Worm (Caenorhabditis elegans) whole organism, L3 larva: ENCODE measurements around the gene srz-82.
A peak's percentile ranks its signal among the peaks of the same experiment; 100 is the strongest.

ENCODE experiments used
- ZK546.5 ChIP-seq: sonication (generic microtip); optimal IDR thresholded peaks from 2 replicates; lab custom pipeline; 2017; ENCODE audit warnings: missing biosample characterization, missing genetic modification characterization
- aly-2 ChIP-seq: fragments of 150-350 bp; optimal IDR thresholded peaks from 2 replicates; lab custom pipeline; 2014; ENCODE audit warnings: missing biosample characterization, missing genetic modification characterization
- ama-1 ChIP-seq: fragments of 150-350 bp; optimal IDR thresholded peaks from 2 replicates; lab custom pipeline; 2018
- ceh-16 ChIP-seq: sonication (generic microtip); optimal IDR thresholded peaks from 2 replicates; lab custom pipeline; 2017; ENCODE audit warnings: missing biosample characterization, missing genetic modification characterization
- ceh-28 ChIP-seq: fragments of 150-350 bp; optimal IDR thresholded peaks from 2 replicates; lab custom pipeline; 2014; ENCODE audit warnings: missing biosample characterization, missing genetic modification reagents, missing genetic modification characterization
- ceh-82 ChIP-seq: fragments of 150-350 bp; optimal IDR thresholded peaks from 2 replicates; lab custom pipeline; 2014; ENCODE audit warnings: missing biosample characterization, missing genetic modification characterization
- ceh-9 ChIP-seq: sonication (generic microtip); optimal IDR thresholded peaks from 2 replicates; lab custom pipeline; 2018; ENCODE audit warnings: missing biosample characterization, missing genetic modification characterization
- daf-12 ChIP-seq: fragments of 150-350 bp; optimal IDR thresholded peaks from 2 replicates; lab custom pipeline; 2014; ENCODE audit warnings: missing biosample characterization, missing genetic modification reagents, missing genetic modification characterization
- egl-27 ChIP-seq: sonication (generic microtip); optimal IDR thresholded peaks from 4 replicates; lab custom pipeline; 2017; ENCODE audit warnings: missing biosample characterization, missing genetic modification reagents, missing genetic modification characterization
- elt-1 ChIP-seq: fragments of 150-350 bp; optimal IDR thresholded peaks from 2 replicates; lab custom pipeline; 2014; ENCODE audit warnings: missing biosample characterization, missing genetic modification characterization
- elt-2 ChIP-seq: sonication (generic microtip); optimal IDR thresholded peaks from 2 replicates; lab custom pipeline; 2016; ENCODE audit warnings: missing genetic modification reagents, mild to moderate bottlenecking, missing genetic modification characterization, missing compliant biosample characterization
- fkh-2 ChIP-seq: fragments of 150-350 bp; optimal IDR thresholded peaks from 2 replicates; lab custom pipeline; 2014; ENCODE audit warnings: missing biosample characterization, missing genetic modification reagents, missing genetic modification characterization
- fos-1 ChIP-seq: fragments of 150-350 bp; optimal IDR thresholded peaks from 2 replicates; lab custom pipeline; 2014; ENCODE audit warnings: missing biosample characterization, missing genetic modification characterization
- hmg-11 ChIP-seq: sonication (generic microtip); optimal IDR thresholded peaks from 2 replicates; lab custom pipeline; 2016; ENCODE audit warnings: missing genetic modification characterization, missing compliant biosample characterization
- jun-1 ChIP-seq: fragments of 150-350 bp; optimal IDR thresholded peaks from 2 replicates; lab custom pipeline; 2014; ENCODE audit warnings: missing biosample characterization, missing genetic modification reagents, missing genetic modification characterization
- lin-15B ChIP-seq: fragments of 150-350 bp; optimal IDR thresholded peaks from 2 replicates; lab custom pipeline; 2014; ENCODE audit warnings: missing biosample characterization, missing genetic modification characterization
- lin-39 ChIP-seq: fragments of 150-350 bp; optimal IDR thresholded peaks from 2 replicates; lab custom pipeline; 2018; ENCODE audit warnings: missing biosample characterization, missing genetic modification reagents, missing genetic modification characterization
- lsy-12 ChIP-seq: sonication (generic microtip); optimal IDR thresholded peaks from 2 replicates; lab custom pipeline; 2016; ENCODE audit warnings: mild to moderate bottlenecking, missing genetic modification characterization, missing compliant biosample characterization
- mdl-1 ChIP-seq: fragments of 150-350 bp; optimal IDR thresholded peaks from 2 replicates; lab custom pipeline; 2014; ENCODE audit warnings: missing biosample characterization, missing genetic modification characterization
- mml-1 ChIP-seq: fragments of 150-350 bp; sonication (generic microtip); optimal IDR thresholded peaks from 3 replicates; lab custom pipeline; 2014; ENCODE audit warnings: missing biosample characterization, missing genetic modification characterization
- nfya-1 ChIP-seq: sonication (generic microtip); optimal IDR thresholded peaks from 2 replicates; lab custom pipeline; 2017; ENCODE audit warnings: missing genetic modification characterization, mild to moderate bottlenecking, missing compliant biosample characterization, antibody characterized with exemption, moderate library complexity; ENCODE audit not compliant: insufficient read depth
- nhr-12 ChIP-seq: fragments of 150-350 bp; optimal IDR thresholded peaks from 2 replicates; lab custom pipeline; 2014; ENCODE audit warnings: missing biosample characterization, missing genetic modification characterization
- nhr-23 ChIP-seq: fragments of 150-350 bp; optimal IDR thresholded peaks from 2 replicates; lab custom pipeline; 2014; ENCODE audit warnings: missing biosample characterization, missing genetic modification reagents, missing genetic modification characterization
- nhr-237 ChIP-seq: fragments of 150-350 bp; optimal IDR thresholded peaks from 2 replicates; lab custom pipeline; 2014; ENCODE audit warnings: missing biosample characterization, missing genetic modification characterization
- nhr-25 ChIP-seq: sonication (generic microtip); optimal IDR thresholded peaks from 2 replicates; lab custom pipeline; 2017; ENCODE audit warnings: missing biosample characterization, missing genetic modification characterization
- nhr-43 ChIP-seq: sonication (generic microtip); optimal IDR thresholded peaks from 2 replicates; lab custom pipeline; 2016; ENCODE audit warnings: mild to moderate bottlenecking, missing genetic modification characterization, missing compliant biosample characterization; ENCODE audit not compliant: poor library complexity, severe bottlenecking
- nhr-67 ChIP-seq: fragments of 150-350 bp; optimal IDR thresholded peaks from 2 replicates; lab custom pipeline; 2014; ENCODE audit warnings: missing biosample characterization, missing genetic modification characterization
- nhr-76 ChIP-seq: fragments of 150-350 bp; sonication (generic microtip); optimal IDR thresholded peaks from 5 replicates; lab custom pipeline; 2014; ENCODE audit warnings: missing biosample characterization, missing genetic modification characterization
- nhr-77 ChIP-seq: fragments of 150-350 bp; optimal IDR thresholded peaks from 2 replicates; lab custom pipeline; 2014; ENCODE audit warnings: missing biosample characterization, missing genetic modification characterization
- pha-4 ChIP-seq: fragments of 150-350 bp; optimal IDR thresholded peaks from 2 replicates; lab custom pipeline; 2014; ENCODE audit warnings: missing biosample characterization, missing genetic modification reagents, missing genetic modification characterization
- skn-1 ChIP-seq: fragments of 150-350 bp; optimal IDR thresholded peaks from 2 replicates; lab custom pipeline; 2014; ENCODE audit warnings: missing biosample characterization, missing genetic modification characterization
- snpc-4 ChIP-seq: fragments of 150-350 bp; optimal IDR thresholded peaks from 2 replicates; lab custom pipeline; 2014; ENCODE audit warnings: missing biosample characterization, missing genetic modification characterization
- tbx-2 ChIP-seq: sonication (generic microtip); optimal IDR thresholded peaks from 2 replicates; lab custom pipeline; 2016; ENCODE audit warnings: mild to moderate bottlenecking, missing genetic modification characterization, missing compliant biosample characterization
- unc-39 ChIP-seq: sonication (generic microtip); optimal IDR thresholded peaks from 4 replicates; lab custom pipeline; 2017; ENCODE audit warnings: missing biosample characterization, missing genetic modification characterization
- unc-62 ChIP-seq: fragments of 150-350 bp; sonication (generic microtip); optimal IDR thresholded peaks from 4 replicates; lab custom pipeline; 2014; ENCODE audit warnings: missing biosample characterization, missing genetic modification reagents, missing genetic modification characterization
- zag-1 ChIP-seq: fragments of 150-350 bp; optimal IDR thresholded peaks from 2 replicates; lab custom pipeline; 2014; ENCODE audit warnings: missing biosample characterization, missing genetic modification characterization
- ztf-4 ChIP-seq: fragments of 150-350 bp; optimal IDR thresholded peaks from 2 replicates; lab custom pipeline; 2014; ENCODE audit warnings: missing biosample characterization, missing genetic modification characterization

srz-82 gene

DNA sequence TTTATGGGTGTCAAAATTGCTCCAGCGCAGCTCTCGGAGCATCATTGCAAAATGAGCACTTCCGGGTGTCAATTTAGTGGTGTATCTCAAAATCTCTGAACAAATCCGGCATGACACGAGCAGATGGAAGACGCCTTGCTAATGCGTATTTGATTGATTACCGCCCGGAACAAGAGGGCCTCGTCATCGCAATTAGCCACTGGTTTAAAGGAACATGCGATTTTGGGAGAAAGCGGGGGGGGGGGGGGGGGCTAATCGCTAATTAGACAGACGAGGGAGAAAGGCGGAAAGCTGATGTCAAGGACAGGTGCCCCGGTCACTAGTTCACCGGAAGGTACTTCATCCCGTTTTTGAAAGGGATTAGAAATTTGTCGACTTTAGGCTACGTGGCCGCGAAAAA, 39.0 kb downstream of the srz-82 start:
- TF ChIP-seq nhr-23 (tag; lab: Kevin White, UChicago) (peak; percentile 7), snpc-4 (tag; lab: Kevin White, UChicago) (no peak), nhr-12 (tag; lab: Kevin White, UChicago) (no peak)

DNA sequence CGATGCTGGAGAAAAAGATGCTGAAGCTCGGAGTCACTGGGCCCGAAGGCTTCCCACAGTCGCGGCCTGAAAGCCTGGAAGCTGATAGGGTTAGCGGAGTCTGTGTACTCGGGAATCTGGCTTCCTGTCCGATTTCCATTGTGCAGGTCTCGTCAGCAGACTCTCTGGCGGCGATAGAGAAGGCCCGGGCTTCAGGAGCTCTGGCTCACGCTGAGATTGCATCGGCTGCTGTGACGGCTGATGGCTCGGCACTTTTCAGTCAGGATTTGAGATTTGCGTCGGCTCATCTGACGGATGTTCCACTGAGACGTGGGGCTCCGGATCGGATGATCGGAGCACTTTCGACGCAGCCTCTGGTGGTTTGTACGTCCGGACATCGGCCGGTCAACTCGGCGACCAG, 40.7 kb downstream of the srz-82 start:
- TF ChIP-seq mdl-1 (no peak), nhr-43 (no peak), elt-2 (tag; lab: Kevin White, UChicago) (no peak)

DNA sequence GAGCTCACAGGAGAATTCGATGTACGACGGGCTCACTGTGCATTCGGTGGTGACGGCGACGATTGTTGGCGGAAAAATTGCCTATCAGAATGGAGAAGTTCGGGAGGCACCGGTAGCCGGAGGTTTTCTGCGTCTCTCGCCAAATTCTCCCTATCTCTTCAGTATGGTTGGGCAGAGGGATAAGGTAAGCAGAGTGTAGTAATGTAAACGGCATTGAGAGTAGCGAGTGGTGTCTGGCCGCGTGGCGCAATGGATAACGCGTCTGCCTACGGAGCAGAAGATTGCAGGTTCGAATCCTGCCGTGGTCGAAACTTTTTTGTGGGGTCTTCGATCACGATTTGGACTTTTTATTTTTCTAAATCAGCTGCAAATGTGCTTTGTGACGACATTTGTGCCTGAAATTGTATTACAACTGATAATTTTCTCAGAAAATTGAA, 41.9 kb downstream of the srz-82 start:
- no peak for TF ChIP-seq ceh-9 (tag; lab: Kevin White, UChicago)
- TF ChIP-seq nhr-76, result no peak
- TF ChIP-seq lsy-12 (tag; lab: Kevin White, UChicago), result peak; percentile 45
- TF ChIP-seq nhr-25 (tag; lab: Kevin White, UChicago), result peak; percentile 14
- no peak for TF ChIP-seq zag-1
- TF ChIP-seq mml-1 (tag; lab: Kevin White, UChicago), result no peak
- TF ChIP-seq mdl-1, result no peak
- no peak for TF ChIP-seq ceh-82 (tag; lab: Kevin White, UChicago)
- TF ChIP-seq ztf-4, result no peak
- no peak for TF ChIP-seq lin-15B (tag; lab: Kevin White, UChicago)
- TF ChIP-seq fkh-2 (tag; lab: Kevin White, UChicago), result no peak
- peak; percentile 29 for TF ChIP-seq jun-1 (tag; lab: Kevin White, UChicago)
- TF ChIP-seq ceh-16 (tag; lab: Kevin White, UChicago), result no peak
- no peak for TF ChIP-seq elt-1 (tag; lab: Kevin White, UChicago)
- peak; percentile 41 for TF ChIP-seq pha-4 (tag; lab: Kevin White, UChicago)
- no peak for TF ChIP-seq nhr-237 (tag; lab: Kevin White, UChicago)
- TF ChIP-seq unc-62 (GFP tag; lab: Kevin White, UChicago), result no peak
- TF ChIP-seq aly-2, result no peak
- TF ChIP-seq nhr-77 (tag; lab: Kevin White, UChicago), result no peak
- no peak for TF ChIP-seq daf-12 (tag; lab: Kevin White, UChicago)
- TF ChIP-seq elt-2 (tag; lab: Kevin White, UChicago), result peak; percentile 28
- peak; percentile 21 for TF ChIP-seq nhr-23 (tag; lab: Kevin White, UChicago)
- TF ChIP-seq egl-27 (tag; lab: Kevin White, UChicago), result no peak
- peak; percentile 10 for TF ChIP-seq hmg-11 (tag; lab: Kevin White, UChicago)
- TF ChIP-seq unc-39 (tag; lab: Kevin White, UChicago), result no peak
- no peak for TF ChIP-seq nhr-67 (tag; lab: Kevin White, UChicago)
- TF ChIP-seq skn-1 (tag; lab: Kevin White, UChicago), result peak; percentile 56
- peak; percentile 48 for TF ChIP-seq lin-39
- TF ChIP-seq nfya-1, result peak; percentile 25

DNA sequence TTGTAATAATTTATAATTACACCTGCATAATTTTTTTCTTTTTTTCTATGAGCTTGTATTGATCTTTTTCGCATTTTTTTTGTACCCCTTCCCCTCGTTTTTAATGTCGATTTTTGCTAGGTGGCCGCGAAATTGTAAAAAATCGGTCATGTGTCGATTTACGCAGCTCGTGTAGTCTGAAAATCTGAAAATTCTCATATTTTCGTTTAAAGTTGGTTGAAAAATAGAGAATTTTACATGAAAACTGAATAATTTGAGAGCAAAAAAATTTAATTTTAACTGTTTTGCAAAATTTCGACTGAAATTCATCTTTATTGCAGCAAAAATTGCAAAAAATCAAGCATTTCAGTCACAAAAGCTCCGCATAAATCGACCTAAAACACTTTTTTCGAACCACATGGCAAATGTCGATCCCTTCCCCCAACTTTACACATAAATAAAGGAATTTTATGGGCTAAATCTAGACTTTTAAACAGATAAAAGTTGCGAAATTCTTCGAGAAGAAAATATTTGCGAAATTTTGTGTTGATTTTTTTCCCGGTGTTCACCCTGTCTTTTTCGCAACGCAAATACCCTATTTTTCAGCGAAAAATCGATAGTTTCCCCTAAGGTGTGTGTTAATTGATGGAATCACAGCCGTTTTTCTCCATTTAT, 43.6 kb downstream of the srz-82 start:
- TF ChIP-seq fkh-2 (tag; lab: Kevin White, UChicago) (no peak), ceh-28 (tag; lab: Kevin White, UChicago) (peak; percentile 15)

DNA sequence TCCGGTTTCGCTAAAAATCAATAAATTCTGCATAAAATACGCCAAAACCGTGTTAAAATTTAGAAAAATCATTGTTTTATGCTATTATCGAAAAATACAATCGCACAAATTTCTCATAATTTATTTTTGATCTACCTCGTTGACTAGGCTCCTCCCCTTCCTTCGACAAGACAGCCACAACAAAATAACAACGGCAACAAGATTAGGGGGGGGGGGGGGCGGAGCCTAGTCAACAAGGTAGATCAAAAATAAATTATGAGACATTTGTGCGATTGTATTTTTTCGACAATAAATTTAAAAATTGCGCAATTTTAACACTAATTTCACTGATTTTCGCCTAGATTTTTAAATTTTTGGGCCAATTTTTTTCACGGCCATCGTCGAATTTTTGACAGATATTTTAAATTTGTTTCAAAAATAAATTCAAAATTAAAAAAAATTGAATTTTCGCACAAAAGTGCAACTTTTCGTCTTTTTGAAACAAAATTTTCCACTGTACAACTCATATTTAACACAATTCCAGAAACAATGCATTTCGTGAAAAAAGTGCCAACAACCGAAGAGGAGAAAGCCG, 44.2 kb downstream of the srz-82 start, which contains the start of gene M57.2:
TSS of gene M57.2 (plus strand) at position 524 of the 574 bp plus-strand sequence.
- TF ChIP-seq ama-1 (lab: Kevin White, UChicago), result no peak
- no peak for TF ChIP-seq lsy-12 (tag; lab: Kevin White, UChicago)
- TF ChIP-seq tbx-2 (tag; lab: Kevin White, UChicago), result no peak
- TF ChIP-seq ztf-4, result no peak
- no peak for TF ChIP-seq nhr-12 (tag; lab: Kevin White, UChicago)
- TF ChIP-seq ZK546.5 (tag; lab: Kevin White, UChicago), result no peak
- no peak for TF ChIP-seq fos-1
- TF ChIP-seq, all 47 proteins: peak for 0
